Fruit fly (Drosophila melanogaster): Measurements from ENCODE around the gene CG9588.

CG9588 gene

DNA sequence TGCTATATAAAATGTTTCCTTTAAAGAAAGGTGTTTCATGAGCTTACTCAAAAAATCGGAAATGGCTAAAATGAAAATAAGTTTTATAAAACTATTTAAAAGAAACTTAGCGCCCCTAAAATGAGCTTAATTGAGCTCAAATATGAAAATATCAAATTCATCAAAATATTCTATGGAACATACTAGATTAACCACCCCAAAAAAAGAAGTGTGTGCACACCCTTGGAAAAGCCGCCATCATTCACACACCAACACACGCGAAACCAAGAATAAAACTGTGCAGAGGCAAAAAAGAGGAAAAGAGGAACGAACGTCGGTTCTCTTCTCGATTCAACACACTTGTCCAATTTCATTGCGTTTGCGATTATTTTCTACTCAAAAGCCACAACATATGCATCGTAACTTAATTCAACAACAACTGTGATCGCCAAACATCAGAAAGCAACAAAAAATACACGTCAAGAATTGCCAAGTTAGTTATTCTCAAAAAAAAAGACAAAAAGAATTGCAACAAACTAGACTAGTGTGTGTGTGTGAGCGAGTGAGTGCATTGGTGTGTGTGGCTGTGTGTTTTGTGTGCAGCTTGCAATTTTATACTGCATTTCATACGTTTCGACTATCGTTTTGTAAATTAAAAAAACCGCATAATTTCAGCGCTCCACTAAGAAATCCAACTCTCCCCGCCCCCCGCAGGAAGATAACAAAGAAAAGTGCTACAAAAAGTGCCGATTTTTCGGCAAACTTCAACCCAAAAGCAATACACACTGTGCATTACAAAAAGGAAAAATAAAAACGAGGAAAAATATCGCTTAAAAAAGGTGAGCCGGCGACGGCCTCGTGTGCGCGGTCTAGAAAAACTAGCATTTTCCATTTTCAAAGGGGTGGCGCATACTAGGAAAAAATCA lies 29.5 kb downstream of the CG9588 start, which contains the start of gene rin:
Gene rin, plus strand, starts transcription at position 276 of the 905 bp plus-strand sequence.
- no peak for TF ChIP-seq Clk (GFP tag; optimal IDR thresholded peaks at IDR 0.05)
- peak; percentile 4 for TF ChIP-seq pad (GFP tag; optimal IDR thresholded peaks at IDR 0.05)
- TF ChIP-seq bab1 (GFP tag; optimal IDR thresholded peaks at IDR 0.05) = peak; percentile 27
- no peak for TF ChIP-seq cnc (optimal IDR thresholded peaks at IDR 0.05)
- no peak for TF ChIP-seq Hr96 (GFP tag; optimal IDR thresholded peaks at IDR 0.05)
- TF ChIP-seq Mnt (GFP tag; optimal IDR thresholded peaks at IDR 0.05) = no peak
- TF ChIP-seq ovo (GFP tag; optimal IDR thresholded peaks at IDR 0.05) = no peak
- peak; percentile 32 for TF ChIP-seq cic (GFP tag; optimal IDR thresholded peaks at IDR 0.05)
- peak; percentile 28 for TF ChIP-seq CG12768 (GFP tag; optimal IDR thresholded peaks at IDR 0.05)
- no peak for TF ChIP-seq CG7045 (GFP tag; optimal IDR thresholded peaks at IDR 0.05)
- TF ChIP-seq CG7101 (tag; optimal IDR thresholded peaks at IDR 0.05) = no peak
- TF ChIP-seq CG14711 (tag; optimal IDR thresholded peaks at IDR 0.05) = no peak
- no peak for TF ChIP-seq CG33017 (tag; optimal IDR thresholded peaks at IDR 0.05)
- peak; percentile 94 for TF ChIP-seq tj (GFP tag; optimal IDR thresholded peaks at IDR 0.05)
- no peak for TF ChIP-seq toe (GFP tag; optimal IDR thresholded peaks at IDR 0.05)
- peak; percentile 30 for TF ChIP-seq kay (GFP tag; ENCODE audit: borderline replicate concordance)
- no peak for TF ChIP-seq CG11617 (GFP tag; optimal IDR thresholded peaks at IDR 0.05)
- TF ChIP-seq CG5204 (GFP tag; optimal IDR thresholded peaks at IDR 0.05) = no peak
- TF ChIP-seq CG1620 (GFP tag; optimal IDR thresholded peaks at IDR 0.05) = no peak
- no peak for TF ChIP-seq Crg-1 (GFP tag; optimal IDR thresholded peaks at IDR 0.05)

DNA sequence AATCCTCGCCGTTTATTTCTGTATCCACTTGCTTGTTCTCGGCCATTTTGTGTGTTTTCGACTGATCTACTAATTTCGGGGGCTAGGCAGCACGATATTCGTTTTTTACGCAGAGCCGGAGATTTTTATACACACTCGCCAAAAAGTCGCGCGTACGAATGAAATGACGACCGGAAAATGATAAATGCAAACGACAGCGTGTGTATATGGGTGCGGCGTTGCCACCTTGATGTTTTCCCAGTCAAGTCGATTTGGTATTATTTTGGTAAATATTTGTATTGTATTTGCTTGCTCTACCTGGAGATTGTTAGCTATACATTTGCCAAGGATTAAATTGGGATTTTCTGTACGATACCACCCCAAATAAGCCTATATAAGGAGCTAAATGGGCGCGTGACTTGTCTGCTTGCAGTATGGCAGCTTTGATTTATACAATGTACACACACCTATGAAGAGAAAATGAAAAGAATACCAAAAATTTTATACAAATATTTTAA lies 30.6 kb downstream of the CG9588 start, which contains the start of gene sqd:
Gene sqd, minus strand, starts transcription at position 431 of the 497 bp plus-strand sequence.
- TF ChIP-seq CG7045 (GFP tag; optimal IDR thresholded peaks at IDR 0.05) = peak; percentile 55
- peak; percentile 55 for TF ChIP-seq CG11617 (GFP tag; optimal IDR thresholded peaks at IDR 0.05)
- TF ChIP-seq pad (GFP tag; optimal IDR thresholded peaks at IDR 0.05) = peak; percentile 31
- peak; percentile 30 for TF ChIP-seq ovo (GFP tag; optimal IDR thresholded peaks at IDR 0.05)
- TF ChIP-seq CG33017 (tag; optimal IDR thresholded peaks at IDR 0.05) = peak; percentile 48
- TF ChIP-seq kay (GFP tag; ENCODE audit: borderline replicate concordance) = peak; percentile 51
- peak; percentile 47 for TF ChIP-seq tj (GFP tag; optimal IDR thresholded peaks at IDR 0.05)
- TF ChIP-seq cic (GFP tag; optimal IDR thresholded peaks at IDR 0.05) = peak; percentile 46
- TF ChIP-seq cnc (optimal IDR thresholded peaks at IDR 0.05) = no peak
- TF ChIP-seq Crg-1 (GFP tag; optimal IDR thresholded peaks at IDR 0.05) = peak; percentile 49
- peak; percentile 74 for TF ChIP-seq bab1 (GFP tag; optimal IDR thresholded peaks at IDR 0.05)
- TF ChIP-seq CG5204 (GFP tag; optimal IDR thresholded peaks at IDR 0.05) = no peak
- peak; percentile 41 for TF ChIP-seq CG14711 (tag; optimal IDR thresholded peaks at IDR 0.05)
- TF ChIP-seq CG7101 (tag; optimal IDR thresholded peaks at IDR 0.05) = peak; percentile 67
- TF ChIP-seq CG12768 (GFP tag; optimal IDR thresholded peaks at IDR 0.05) = peak; percentile 70
- TF ChIP-seq toe (GFP tag; optimal IDR thresholded peaks at IDR 0.05) = no peak
- no peak for TF ChIP-seq Clk (GFP tag; optimal IDR thresholded peaks at IDR 0.05)
- TF ChIP-seq Mnt (GFP tag; optimal IDR thresholded peaks at IDR 0.05) = peak; percentile 42
- peak; percentile 46 for TF ChIP-seq CG1620 (GFP tag; optimal IDR thresholded peaks at IDR 0.05)
- TF ChIP-seq Hr96 (GFP tag; optimal IDR thresholded peaks at IDR 0.05) = peak; percentile 72

DNA sequence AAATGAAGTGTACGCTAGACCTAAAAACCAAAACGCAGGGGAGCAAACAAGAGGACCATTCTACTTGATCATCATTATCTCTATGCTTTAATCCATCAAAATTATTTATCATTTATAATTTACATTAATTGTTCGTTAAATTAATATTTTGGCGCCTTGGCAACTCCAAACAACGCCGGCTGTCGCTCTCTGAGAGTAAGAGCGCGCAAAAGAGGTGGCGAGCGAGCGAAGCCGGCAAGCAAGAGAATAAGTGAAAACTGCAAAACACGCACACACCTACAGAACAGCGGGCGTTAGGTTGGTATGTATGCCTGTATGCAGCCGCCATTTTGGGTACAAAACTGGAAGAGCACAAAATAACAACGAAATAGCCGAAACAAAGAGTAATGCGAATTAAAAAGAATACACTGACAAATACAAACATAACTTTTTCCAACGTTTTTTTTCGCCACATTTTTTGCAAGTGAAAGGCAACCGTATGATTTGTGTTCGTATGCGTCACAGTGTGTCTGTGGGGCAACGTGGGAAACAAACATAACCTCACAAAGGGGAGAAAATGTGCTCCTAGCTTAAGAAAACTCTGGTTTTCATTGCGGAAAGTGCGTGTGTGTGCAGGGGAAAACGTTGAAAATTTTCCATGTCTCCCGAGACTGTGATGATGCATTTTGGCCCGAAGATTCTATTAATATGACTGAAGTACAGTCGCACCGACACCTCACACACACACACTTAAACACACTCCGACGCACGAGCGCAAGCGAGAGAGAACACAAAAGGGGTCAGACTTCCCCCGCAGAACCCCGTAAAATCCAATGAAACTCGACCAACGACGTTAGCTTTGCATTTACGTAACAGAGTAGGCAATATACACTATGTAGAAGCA lies 31.5 kb downstream of the CG9588 start:
- peak; percentile 40 for TF ChIP-seq CG7101 (tag; optimal IDR thresholded peaks at IDR 0.05)
- TF ChIP-seq cic (GFP tag; optimal IDR thresholded peaks at IDR 0.05) = peak; percentile 59
- no peak for TF ChIP-seq toe (GFP tag; optimal IDR thresholded peaks at IDR 0.05)
- peak; percentile 94 for TF ChIP-seq Mnt (GFP tag; optimal IDR thresholded peaks at IDR 0.05)
- TF ChIP-seq CG12768 (GFP tag; optimal IDR thresholded peaks at IDR 0.05) = peak; percentile 29
- peak; percentile 33 for TF ChIP-seq CG11617 (GFP tag; optimal IDR thresholded peaks at IDR 0.05)
- no peak for TF ChIP-seq Hr96 (GFP tag; optimal IDR thresholded peaks at IDR 0.05)
- no peak for TF ChIP-seq CG1620 (GFP tag; optimal IDR thresholded peaks at IDR 0.05)
- TF ChIP-seq Clk (GFP tag; optimal IDR thresholded peaks at IDR 0.05) = peak; percentile 29
- TF ChIP-seq bab1 (GFP tag; optimal IDR thresholded peaks at IDR 0.05) = peak; percentile 68
- peak; percentile 39 for TF ChIP-seq tj (GFP tag; optimal IDR thresholded peaks at IDR 0.05)
- TF ChIP-seq kay (GFP tag; ENCODE audit: borderline replicate concordance) = peak; percentile 88
- TF ChIP-seq pad (GFP tag; optimal IDR thresholded peaks at IDR 0.05) = peak; percentile 39
- TF ChIP-seq CG5204 (GFP tag; optimal IDR thresholded peaks at IDR 0.05) = no peak
- peak; percentile 97 for TF ChIP-seq CG14711 (tag; optimal IDR thresholded peaks at IDR 0.05)
- TF ChIP-seq CG33017 (tag; optimal IDR thresholded peaks at IDR 0.05) = peak; percentile 57
- peak; percentile 32 for TF ChIP-seq CG7045 (GFP tag; optimal IDR thresholded peaks at IDR 0.05)

DNA sequence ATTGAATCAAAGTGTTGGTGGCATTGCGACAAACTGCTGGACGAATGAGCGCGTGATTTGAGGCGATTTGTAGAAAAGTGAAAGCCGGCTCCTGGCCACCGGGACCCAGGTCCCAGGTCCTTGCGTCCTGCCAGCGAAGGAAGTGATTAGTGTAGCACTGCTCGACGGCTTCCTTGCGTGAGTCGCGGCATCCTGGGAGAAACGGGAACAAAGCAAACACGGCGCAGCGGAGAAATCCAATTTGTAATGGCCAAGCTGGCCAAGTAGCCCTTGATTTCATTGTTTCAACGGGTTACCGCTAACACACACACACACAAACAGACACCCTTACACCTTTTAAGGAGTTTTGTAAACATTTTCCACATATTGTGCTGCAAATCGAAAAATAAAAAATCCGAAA lies 44.8 kb downstream of the CG9588 start, which contains the start of gene CG10841:
Gene CG10841, plus strand, starts transcription at position 301 of the 400 bp plus-strand sequence.
- TF ChIP-seq cnc (optimal IDR thresholded peaks at IDR 0.05) (no peak), CG5204 (GFP tag; optimal IDR thresholded peaks at IDR 0.05) (no peak), Mnt (GFP tag; optimal IDR thresholded peaks at IDR 0.05) (no peak), Clk (GFP tag; optimal IDR thresholded peaks at IDR 0.05) (no peak), Crg-1 (GFP tag; optimal IDR thresholded peaks at IDR 0.05) (no peak)
